Worm (Caenorhabditis elegans): ENCODE measurements around the gene try-1.

DNA sequence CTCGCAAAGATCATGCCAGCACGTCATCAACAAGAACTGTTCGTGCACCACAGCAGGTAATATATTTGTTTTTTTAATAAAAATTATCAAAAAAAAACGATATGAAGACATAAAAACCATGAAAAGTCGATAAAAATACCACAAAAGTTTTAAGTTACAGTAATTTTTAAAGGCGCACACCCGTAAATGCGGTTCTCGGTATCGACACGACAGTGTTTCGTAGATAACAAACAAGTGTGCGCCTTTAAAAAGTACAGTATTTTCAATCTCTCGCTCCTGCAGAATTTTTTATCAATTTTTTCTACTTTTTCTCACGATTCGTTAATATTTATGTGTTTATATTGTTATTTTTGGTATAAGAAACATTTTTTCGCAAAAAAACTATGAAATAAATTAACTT lies 44.0 kb downstream of the try-1 start:
- TF ChIP-seq pha-4 (tag; optimal IDR thresholded peaks at IDR 0.05) = no peak
- no peak for TF ChIP-seq T23F11.4 (GFP tag; optimal IDR thresholded peaks at IDR 0.05)
- TF ChIP-seq fax-1 (tag; optimal IDR thresholded peaks at IDR 0.05) = no peak
- no peak for TF ChIP-seq fkh-10 (GFP tag; optimal IDR thresholded peaks at IDR 0.05)
- no peak for TF ChIP-seq ets-4 (tag; optimal IDR thresholded peaks at IDR 0.05)
- no peak for TF ChIP-seq hlh-13 (GFP tag; optimal IDR thresholded peaks at IDR 0.05)
- no peak for TF ChIP-seq nhr-11 (tag; optimal IDR thresholded peaks at IDR 0.05)
- TF ChIP-seq unc-55 (GFP tag; optimal IDR thresholded peaks at IDR 0.05) = no peak
- no peak for TF ChIP-seq fkh-6 (tag; optimal IDR thresholded peaks at IDR 0.05)
- TF ChIP-seq ama-1 (optimal IDR thresholded peaks at IDR 0.05) = no peak
- no peak for TF ChIP-seq K09A11.1 (tag; optimal IDR thresholded peaks at IDR 0.05; ENCODE audit: insufficient read depth)
